Fruit fly (Drosophila melanogaster) whole organism, embryonic: ENCODE results near the gene stck.
A peak's percentile ranks its signal among the peaks of the same experiment; 100 is the strongest.

Experiments
- Abd-B ChIP-seq: fragments of 200-800 bp; sonication (Bioruptor generic); optimal IDR thresholded peaks from 2 replicates; lab custom pipeline; 2018; ENCODE audit warnings: missing biosample characterization, mild to moderate bottlenecking, missing genetic modification characterization, moderate library complexity
- CG10366 ChIP-seq: fragments of 200-800 bp; sonication (Bioruptor generic); IDR thresholded peaks from 2 replicates; pipeline ENCODE4 v1.3.6; 2022; ENCODE audit warnings: missing biosample characterization, missing genetic modification characterization
- CG12071 ChIP-seq: fragments of 200-800 bp; sonication (Bioruptor generic); optimal IDR thresholded peaks from 3 replicates; lab custom pipeline; 2018; ENCODE audit warnings: missing biosample characterization, mild to moderate bottlenecking, missing genetic modification characterization
- CG12155 ChIP-seq: fragments of 200-800 bp; sonication (Bioruptor generic); optimal IDR thresholded peaks from 3 replicates; lab custom pipeline; 2016; ENCODE audit warnings: missing biosample characterization, missing genetic modification characterization
- CG12299 ChIP-seq: fragments of 200-800 bp; sonication (Bioruptor generic); optimal IDR thresholded peaks from 2 replicates; lab custom pipeline; 2018; ENCODE audit warnings: missing biosample characterization, mild to moderate bottlenecking, missing genetic modification characterization
- CG13424 ChIP-seq: fragments of 200-800 bp; sonication (Bioruptor generic); optimal IDR thresholded peaks from 2 replicates; lab custom pipeline; 2019; ENCODE audit warnings: missing biosample characterization, mild to moderate bottlenecking, missing genetic modification characterization, moderate library complexity
- CG14710 ChIP-seq: fragments of 200-800 bp; sonication (Bioruptor generic); optimal IDR thresholded peaks from 3 replicates; lab custom pipeline; 2019; ENCODE audit warnings: missing biosample characterization, mild to moderate bottlenecking, missing genetic modification characterization, moderate library complexity
- CG15011 ChIP-seq: fragments of 200-800 bp; sonication (Bioruptor generic); optimal IDR thresholded peaks from 3 replicates; lab custom pipeline; 2018; ENCODE audit warnings: missing biosample characterization, mild to moderate bottlenecking, missing genetic modification characterization
- CG1603 ChIP-seq: fragments of 200-800 bp; sonication (Bioruptor generic); optimal IDR thresholded peaks from 2 replicates; lab custom pipeline; 2019; ENCODE audit warnings: missing biosample characterization, mild to moderate bottlenecking, missing genetic modification characterization, moderate library complexity
- CG16779 ChIP-seq: fragments of 200-800 bp; sonication (Bioruptor generic); IDR thresholded peaks from 2 replicates; pipeline ENCODE4 v1.3.6; 2022; ENCODE audit warnings: missing biosample characterization, missing genetic modification characterization
- CG16815 ChIP-seq: fragments of 200-800 bp; sonication (Bioruptor generic); optimal IDR thresholded peaks from 3 replicates; lab custom pipeline; 2017; ENCODE audit warnings: missing biosample characterization, mild to moderate bottlenecking, missing genetic modification characterization
- CG17328 ChIP-seq: fragments of 200-800 bp; sonication (Bioruptor generic); IDR thresholded peaks from 2 replicates; pipeline ENCODE4 v1.3.6; 2022; ENCODE audit warnings: missing biosample characterization, missing genetic modification characterization
- CG17802 ChIP-seq: fragments of 200-800 bp; sonication (Bioruptor generic); optimal IDR thresholded peaks from 2 replicates; lab custom pipeline; 2018; ENCODE audit warnings: missing biosample characterization, mild to moderate bottlenecking, missing genetic modification characterization, moderate library complexity
- CG18599 ChIP-seq: fragments of 200-800 bp; sonication (Bioruptor generic); optimal IDR thresholded peaks from 3 replicates; lab custom pipeline; 2017; ENCODE audit warnings: missing biosample characterization, missing genetic modification characterization, mild to moderate bottlenecking, moderate library complexity, missing genetic modification reagents
- CG31224 ChIP-seq: fragments of 200-800 bp; sonication (Bioruptor generic); IDR thresholded peaks from 2 replicates; pipeline ENCODE4 v1.3.6; 2022; ENCODE audit warnings: missing biosample characterization, missing genetic modification characterization
- CG31388 ChIP-seq: fragments of 200-800 bp; sonication (Bioruptor generic); optimal IDR thresholded peaks from 2 replicates; lab custom pipeline; 2016; ENCODE audit warnings: missing biosample characterization, missing genetic modification characterization
- CG3281 ChIP-seq: fragments of 200-800 bp; sonication (Bioruptor generic); optimal IDR thresholded peaks from 3 replicates; lab custom pipeline; 2017; ENCODE audit warnings: missing biosample characterization, mild to moderate bottlenecking, missing genetic modification characterization
- CG3838 ChIP-seq: fragments of 200-800 bp; sonication (Bioruptor generic); optimal IDR thresholded peaks from 3 replicates; lab custom pipeline; 2016; ENCODE audit warnings: missing biosample characterization, missing genetic modification characterization
- CG42726 ChIP-seq: fragments of 200-800 bp; sonication (Bioruptor generic); IDR thresholded peaks from 2 replicates; pipeline ENCODE4 v1.3.6; 2022; ENCODE audit warnings: missing biosample characterization, missing genetic modification characterization; ENCODE audit not compliant: partially characterized antibody
- CG4820 ChIP-seq: fragments of 200-800 bp; sonication (Bioruptor generic); optimal IDR thresholded peaks from 3 replicates; lab custom pipeline; 2016; ENCODE audit warnings: missing biosample characterization, missing genetic modification characterization
- CG6654 ChIP-seq: fragments of 200-800 bp; sonication (Bioruptor generic); optimal IDR thresholded peaks from 2 replicates; lab custom pipeline; 2017; ENCODE audit warnings: missing biosample characterization, mild to moderate bottlenecking, missing genetic modification characterization
- CG7271 ChIP-seq: fragments of 200-800 bp; sonication (Bioruptor generic); optimal IDR thresholded peaks from 2 replicates; lab custom pipeline; 2018; ENCODE audit warnings: missing biosample characterization, mild to moderate bottlenecking, missing genetic modification characterization, moderate library complexity
- CG8290 ChIP-seq, 3 experiments: fragments of 200-800 bp; sonication (Bioruptor generic); optimal IDR thresholded peaks; 2 replicates each; lab custom pipeline; 2016 to 2019; ENCODE audit warnings: missing biosample characterization in 3 of 3, missing genetic modification characterization in 3 of 3, mild to moderate bottlenecking in 2 of 3, moderate library complexity in 1 of 3
- CG9609 ChIP-seq: fragments of 200-800 bp; sonication (Bioruptor generic); optimal IDR thresholded peaks from 3 replicates; lab custom pipeline; 2016; ENCODE audit warnings: missing biosample characterization, missing genetic modification characterization
- CG9876 ChIP-seq: fragments of 200-800 bp; sonication (Bioruptor generic); optimal IDR thresholded peaks from 2 replicates; lab custom pipeline; 2016; ENCODE audit warnings: missing biosample characterization, missing genetic modification characterization
- CoRest ChIP-seq: fragments of 200-800 bp; sonication (Bioruptor generic); optimal IDR thresholded peaks from 3 replicates; lab custom pipeline; 2018; ENCODE audit warnings: missing biosample characterization, mild to moderate bottlenecking, missing genetic modification characterization, moderate library complexity
- Eip74EF ChIP-seq, 2 experiments: fragments of 200-800 bp in 1 of 2; fragments of >200 bp in 1 of 2; sonication (Bioruptor generic) in 1 of 2; optimal IDR thresholded peaks; 2 replicates each; lab custom pipeline; 2017 to 2019; ENCODE audit warnings: missing biosample characterization in 2 of 2, missing genetic modification characterization in 2 of 2, mild to moderate bottlenecking in 1 of 2, moderate library complexity in 1 of 2
- NFAT ChIP-seq: fragments of 200-800 bp; sonication (Bioruptor generic); IDR thresholded peaks from 2 replicates; pipeline ENCODE4 v1.3.6; 2022; ENCODE audit warnings: missing biosample characterization, missing genetic modification characterization
- Rx ChIP-seq: fragments of 200-800 bp; sonication (Bioruptor generic); IDR thresholded peaks from 2 replicates; pipeline ENCODE4 v1.3.6; 2022; ENCODE audit warnings: missing biosample characterization, missing genetic modification characterization
- Usf ChIP-seq: fragments of 200-800 bp; sonication (Bioruptor generic); optimal IDR thresholded peaks from 2 replicates; lab custom pipeline; 2017; ENCODE audit warnings: missing genotype, missing biosample characterization, missing genetic modification characterization
- Vsx1 ChIP-seq: fragments of 200-800 bp; sonication (Bioruptor generic); optimal IDR thresholded peaks from 2 replicates; lab custom pipeline; 2017; ENCODE audit warnings: missing biosample characterization, mild to moderate bottlenecking, missing genetic modification characterization, missing genetic modification reagents
- Xrp1 ChIP-seq: fragments of 200-800 bp; sonication (Bioruptor generic); IDR thresholded peaks from 2 replicates; pipeline ENCODE4 v1.3.6; 2022; ENCODE audit warnings: missing biosample characterization, missing genetic modification characterization
- ap ChIP-seq: fragments of 200-800 bp; sonication (Bioruptor generic); IDR thresholded peaks from 2 replicates; pipeline ENCODE4 v1.3.6; 2022; ENCODE audit warnings: missing biosample characterization, missing genetic modification characterization
- br ChIP-seq: fragments of >200 bp; optimal IDR thresholded peaks from 2 replicates; lab custom pipeline; 2017
- btn ChIP-seq: fragments of 200-800 bp; sonication (Bioruptor generic); optimal IDR thresholded peaks from 2 replicates; lab custom pipeline; 2016; ENCODE audit warnings: missing biosample characterization, missing genetic modification characterization
- cad ChIP-seq: fragments of >200 bp; optimal IDR thresholded peaks from 2 replicates; lab custom pipeline; 2017; ENCODE audit warnings: missing biosample characterization, missing genetic modification characterization
- cas ChIP-seq: fragments of 200-800 bp; sonication (Bioruptor generic); IDR thresholded peaks from 2 replicates; pipeline ENCODE4 v1.3.6; 2022; ENCODE audit warnings: missing biosample characterization, missing genetic modification characterization
- chm ChIP-seq: fragments of 200-800 bp; sonication (Bioruptor generic); IDR thresholded peaks from 2 replicates; pipeline ENCODE4 v1.3.6; 2022; ENCODE audit warnings: missing biosample characterization, missing genetic modification characterization
- croc ChIP-seq: fragments of 200-800 bp; sonication (Bioruptor generic); conservative IDR thresholded peaks from 3 replicates; pipeline ENCODE4 v1.3.6; 2022; ENCODE audit warnings: missing biosample characterization, missing genetic modification characterization
- dmrt11E ChIP-seq: fragments of 200-800 bp; sonication (Bioruptor generic); optimal IDR thresholded peaks from 3 replicates; lab custom pipeline; 2018; ENCODE audit warnings: missing biosample characterization, mild to moderate bottlenecking, missing genetic modification characterization, moderate library complexity
- dmrt99B ChIP-seq: fragments of 200-800 bp; sonication (Bioruptor generic); optimal IDR thresholded peaks from 2 replicates; lab custom pipeline; 2018; ENCODE audit warnings: missing biosample characterization, mild to moderate bottlenecking, missing genetic modification characterization, moderate library complexity
- gfzf ChIP-seq: fragments of 200-800 bp; sonication (Bioruptor generic); optimal IDR thresholded peaks from 2 replicates; lab custom pipeline; 2016; ENCODE audit warnings: missing biosample characterization, mild to moderate bottlenecking, missing genetic modification characterization, moderate library complexity
- gro ChIP-seq: fragments of 200-800 bp; sonication (Bioruptor generic); optimal IDR thresholded peaks from 2 replicates; lab custom pipeline; 2016; ENCODE audit warnings: missing biosample characterization, missing genetic modification characterization
- kah ChIP-seq: fragments of 200-800 bp; sonication (Bioruptor generic); optimal IDR thresholded peaks from 2 replicates; lab custom pipeline; 2018; ENCODE audit warnings: missing biosample characterization, mild to moderate bottlenecking, missing genetic modification characterization
- mirr ChIP-seq: fragments of 200-800 bp; sonication (Bioruptor generic); optimal IDR thresholded peaks from 3 replicates; lab custom pipeline; 2018; ENCODE audit warnings: missing biosample characterization, mild to moderate bottlenecking, missing genetic modification characterization
- oc ChIP-seq: fragments of 200-800 bp; sonication (Bioruptor generic); optimal IDR thresholded peaks from 2 replicates; lab custom pipeline; 2018; ENCODE audit warnings: missing biosample characterization, mild to moderate bottlenecking, missing genetic modification characterization, moderate library complexity
- scrt ChIP-seq: fragments of 200-800 bp; sonication (Bioruptor generic); optimal IDR thresholded peaks from 2 replicates; lab custom pipeline; 2018; ENCODE audit warnings: missing biosample characterization, mild to moderate bottlenecking, missing genetic modification characterization, moderate library complexity
- tna ChIP-seq: fragments of 200-800 bp; sonication (Bioruptor generic); IDR thresholded peaks from 2 replicates; pipeline ENCODE4 v1.3.6; 2022; ENCODE audit warnings: missing biosample characterization, missing genetic modification characterization; ENCODE audit not compliant: partially characterized antibody
- toy ChIP-seq: fragments of 200-800 bp; sonication (Bioruptor generic); IDR thresholded peaks from 2 replicates; pipeline ENCODE4 v1.3.6; 2022; ENCODE audit warnings: missing biosample characterization, missing genetic modification characterization
- vvl ChIP-seq: fragments of 200-800 bp; sonication (Bioruptor generic); IDR thresholded peaks from 2 replicates; pipeline ENCODE4 v1.3.6; 2022; ENCODE audit warnings: missing biosample characterization, missing genetic modification characterization

Gene stck

DNA sequence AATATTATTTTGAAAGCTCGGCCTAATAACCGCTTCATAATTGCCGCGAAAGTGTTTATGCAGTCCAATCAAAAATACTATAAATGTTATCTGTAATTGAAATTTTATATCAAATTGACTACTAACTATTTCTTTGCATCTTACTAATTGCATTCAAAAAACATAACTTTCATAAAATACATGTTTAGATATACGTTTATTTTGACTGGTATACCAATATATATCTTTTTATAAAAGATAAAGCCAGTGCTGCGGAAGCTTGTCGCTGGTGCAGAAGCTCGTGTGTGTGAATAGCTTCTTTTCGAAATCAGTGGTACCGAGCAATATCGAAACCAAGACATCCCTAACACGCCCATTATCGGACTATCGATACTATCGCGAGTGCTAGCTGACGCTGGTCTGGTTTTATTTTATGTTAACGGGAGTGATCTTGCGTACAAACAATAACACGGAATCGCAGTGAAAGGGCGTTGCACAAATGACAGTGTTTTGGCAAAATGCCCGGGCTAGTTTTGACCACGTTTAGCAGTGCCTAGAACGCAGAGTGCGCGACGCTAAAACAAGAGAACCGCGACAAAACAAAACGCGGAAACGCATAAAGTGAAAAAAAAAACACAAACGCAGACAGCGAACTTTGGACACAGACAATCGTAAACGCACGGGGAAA is 7.2 kb upstream of the stck start, which contains the start of gene Atg13 (continued):
- TF ChIP-seq croc (GFP tag; lab: Robert Waterston, UW) (no peak), CG16779 (GFP tag; lab: Robert Waterston, UW) (no peak), CG12155 (GFP tag; lab: Kevin White, UChicago) (peak; percentile 20), CG9876 (GFP tag; lab: Kevin White, UChicago) (no peak), CG15011 (GFP tag; lab: Kevin White, UChicago) (no peak), CG42726 (GFP tag; lab: Robert Waterston, UW) (peak; percentile 82), vvl (GFP tag; lab: Robert Waterston, UW) (no peak), Vsx1 (GFP tag; lab: Kevin White, UChicago) (no peak), gro (GFP tag; lab: Kevin White, UChicago) (no peak), toy (GFP tag; lab: Robert Waterston, UW) (no peak), Rx (GFP tag; lab: Robert Waterston, UW) (no peak), CG17802 (peak; percentile 59), btn (GFP tag; lab: Kevin White, UChicago) (no peak), tna (GFP tag; lab: Robert Waterston, UW) (peak; percentile 76), cas (GFP tag; lab: Robert Waterston, UW) (no peak), CG18599 (GFP tag; lab: Kevin White, UChicago) (no peak), CoRest (tag; lab: Kevin White, UChicago) (peak; percentile 70), mirr (GFP tag; lab: Kevin White, UChicago) (no peak), CG12071 (GFP tag; lab: Kevin White, UChicago) (no peak), CG12299 (no peak), Abd-B (GFP tag; lab: Kevin White, UChicago) (peak; percentile 54), Xrp1 (no peak), CG1603 (peak; percentile 16), CG4820 (no peak), CG31388 (no peak), oc (tag; lab: Kevin White, UChicago) (no peak), CG14710 (peak; percentile 81), cad (GFP tag; lab: Kevin White, UChicago) (no peak), ap (GFP tag; lab: Robert Waterston, UW) (no peak), scrt (GFP tag; lab: Kevin White, UChicago) (no peak), CG31224 (GFP tag; lab: Robert Waterston, UW) (no peak), CG13424 (tag; lab: Kevin White, UChicago) (peak; percentile 19), CG17328 (GFP tag; lab: Robert Waterston, UW) (no peak), dmrt11E (tag; lab: Kevin White, UChicago) (peak; percentile 23), CG16815 (GFP tag; lab: Kevin White, UChicago) (peak; percentile 32), Eip74EF (GFP tag; optimal IDR thresholded peaks at IDR 0.05; lab: Kevin White, UChicago) (peak; percentile 49 to 64), kah (GFP tag; lab: Kevin White, UChicago) (peak; percentile 8), CG3281 (GFP tag; lab: Kevin White, UChicago) (no peak), CG10366 (GFP tag; lab: Robert Waterston, UW) (no peak), chm (peak; percentile 70; the same call in 1 of the 2 replicates), dmrt99B (no peak), Usf (GFP tag; lab: Kevin White, UChicago) (peak; percentile 43), NFAT (peak; percentile 51; the same call in 1 of the 2 replicates), CG6654 (GFP tag; lab: Kevin White, UChicago) (no peak), gfzf (GFP tag; lab: Kevin White, UChicago) (no peak), CG8290 (GFP tag; optimal IDR thresholded peaks at IDR 0.05; lab: Kevin White, UChicago) (peak; percentile 40), CG8290 (tag; optimal IDR thresholded peaks at IDR 0.05; lab: Kevin White, UChicago) (peak in 1 of 2 experiments; percentile 23), CG9609 (GFP tag; lab: Kevin White, UChicago) (peak; percentile 8), br (lab: Kevin White, UChicago) (no peak), CG7271 (no peak), CG3838 (GFP tag; lab: Kevin White, UChicago) (no peak)
